Fruit fly (Drosophila melanogaster): ENCODE measurements around the gene Hexo1.

DNA sequence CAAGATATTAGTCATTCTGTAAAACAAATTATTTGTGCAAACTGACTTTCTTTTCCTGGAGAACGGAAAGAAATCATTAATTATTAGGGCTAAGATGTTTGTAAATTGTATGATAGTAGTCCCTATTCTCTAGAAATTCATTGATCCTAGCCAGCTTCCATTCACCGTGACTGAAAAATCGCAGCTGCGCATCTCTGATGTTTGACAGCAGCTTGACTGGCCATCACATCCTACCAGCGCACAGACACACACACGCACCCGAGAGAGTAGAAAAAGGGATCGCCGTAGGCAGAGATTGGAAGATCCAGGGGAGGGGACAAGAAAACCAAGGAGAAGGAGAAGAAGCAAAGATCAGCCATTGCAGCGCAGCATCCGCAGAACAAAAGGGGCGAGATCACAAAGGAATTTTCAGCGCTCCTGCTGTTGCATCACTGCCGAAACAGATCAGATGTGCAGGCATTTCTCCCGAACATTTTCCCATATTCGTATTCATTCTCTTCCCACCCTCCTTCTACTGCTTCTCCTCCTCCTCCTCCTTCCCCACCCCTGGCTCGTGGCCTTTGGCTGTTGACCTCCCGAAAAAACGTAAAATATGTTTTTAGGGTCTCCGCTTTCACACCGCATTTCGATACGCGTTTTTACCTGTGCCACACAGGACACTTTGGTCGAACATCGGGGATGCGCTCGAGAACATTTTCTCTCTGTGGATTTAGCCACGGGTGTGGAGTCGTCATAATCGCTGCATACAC, 35.4 kb upstream of the Hexo1 start:
- TF ChIP-seq Dfd (GFP tag; optimal IDR thresholded peaks at IDR 0.05) = no peak
- no peak for TF ChIP-seq GATAd (GFP tag; optimal IDR thresholded peaks at IDR 0.05)
- no peak for TF ChIP-seq Hr78 (GFP tag; optimal IDR thresholded peaks at IDR 0.05)
- no peak for TF ChIP-seq lola (GFP tag; optimal IDR thresholded peaks at IDR 0.05)
- TF ChIP-seq woc (GFP tag; optimal IDR thresholded peaks at IDR 0.05) = peak; percentile 45
- TF ChIP-seq tai (GFP tag; optimal IDR thresholded peaks at IDR 0.05) = no peak
- no peak for TF ChIP-seq usp (GFP tag; optimal IDR thresholded peaks at IDR 0.05)
- TF ChIP-seq fru (GFP tag; optimal IDR thresholded peaks at IDR 0.05) = peak; percentile 46
- TF ChIP-seq psq (GFP tag; optimal IDR thresholded peaks at IDR 0.05) = peak; percentile 84
